Fruit fly (Drosophila melanogaster) Kc167 (cell line): ENCODE data around the gene CG45002.

ENCODE experiments used
- Myc ChIP-seq: fragments of >200 bp; optimal IDR thresholded peaks from 2 replicates; lab custom pipeline; 2017; ENCODE audit warnings: missing external identifiers
- Sin3A ChIP-seq: fragments of >200 bp; optimal IDR thresholded peaks from 2 replicates; lab custom pipeline; 2018; ENCODE audit warnings: missing external identifiers
- h ChIP-seq: fragments of >200 bp; optimal IDR thresholded peaks from 3 replicates; lab custom pipeline; 2018; ENCODE audit warnings: missing external identifiers
- insv ChIP-seq: fragments of >200 bp; optimal IDR thresholded peaks from 3 replicates; lab custom pipeline; 2018; ENCODE audit warnings: missing external identifiers
- psq ChIP-seq: fragments of >200 bp; optimal IDR thresholded peaks from 2 replicates; lab custom pipeline; 2017; ENCODE audit warnings: missing external identifiers
- ttk ChIP-seq: sonication (Bioruptor generic); optimal IDR thresholded peaks from 2 replicates; lab custom pipeline; 2017; ENCODE audit warnings: missing external identifiers

Gene CG45002

dm6 chrX:16940426-16941058 is 126.0 kb downstream of the CG45002 start, which contains the start of gene wus:
Gene wus, minus strand, starts transcription at chrX:16940873.
- TF ChIP-seq Myc (lab: Kevin White, UChicago) (no peak), psq (no peak), insv (lab: Kevin White, UChicago) (no peak), ttk (lab: Kevin White, UChicago) (no peak), Sin3A (lab: Kevin White, UChicago) (no peak), h (lab: Kevin White, UChicago) (no peak)

- no peak for TF ChIP-seq Sin3A (lab: Kevin White, UChicago)
- no peak for TF ChIP-seq Myc (lab: Kevin White, UChicago)
- no peak for TF ChIP-seq ttk (lab: Kevin White, UChicago)
- TF ChIP-seq psq = no peak
- no peak for TF ChIP-seq h (lab: Kevin White, UChicago)
- TF ChIP-seq insv (lab: Kevin White, UChicago) = no peak
Observed at dm6 chrX:16936689-16937088, 129.8 kb downstream of the CG45002 start.

- TF ChIP-seq h (lab: Kevin White, UChicago) (no peak), insv (lab: Kevin White, UChicago) (no peak), Myc (lab: Kevin White, UChicago) (no peak), Sin3A (lab: Kevin White, UChicago) (no peak), ttk (lab: Kevin White, UChicago) (no peak), psq (no peak)
Observed at dm6 chrX:16934430-16934829, 132.1 kb downstream of the CG45002 start.

- TF ChIP-seq psq (no peak), Myc (lab: Kevin White, UChicago) (no peak), h (lab: Kevin White, UChicago) (no peak), ttk (lab: Kevin White, UChicago) (no peak), Sin3A (lab: Kevin White, UChicago) (no peak), insv (lab: Kevin White, UChicago) (no peak)
Observed at dm6 chrX:16932820-16933386, 133.6 kb downstream of the CG45002 start.

dm6 chrX:16931994-16932819 is 134.3 kb downstream of the CG45002 start:
- TF ChIP-seq psq = no peak
- TF ChIP-seq ttk (lab: Kevin White, UChicago) = no peak
- no peak for TF ChIP-seq h (lab: Kevin White, UChicago)
- no peak for TF ChIP-seq Sin3A (lab: Kevin White, UChicago)
- TF ChIP-seq Myc (lab: Kevin White, UChicago) = no peak
- TF ChIP-seq insv (lab: Kevin White, UChicago) = no peak

- TF ChIP-seq ttk (lab: Kevin White, UChicago) (no peak), psq (no peak), Myc (lab: Kevin White, UChicago) (no peak), Sin3A (lab: Kevin White, UChicago) (no peak), insv (lab: Kevin White, UChicago) (no peak), h (lab: Kevin White, UChicago) (no peak)
Observed at dm6 chrX:16930465-16931286, 135.9 kb downstream of the CG45002 start.

dm6 chrX:16926726-16927125 is 139.8 kb downstream of the CG45002 start:
- TF ChIP-seq Sin3A (lab: Kevin White, UChicago) (no peak), h (lab: Kevin White, UChicago) (no peak), insv (lab: Kevin White, UChicago) (no peak), psq (no peak), Myc (lab: Kevin White, UChicago) (no peak), ttk (lab: Kevin White, UChicago) (no peak)

- TF ChIP-seq h (lab: Kevin White, UChicago) = no peak
- TF ChIP-seq psq = no peak
- no peak for TF ChIP-seq Sin3A (lab: Kevin White, UChicago)
- no peak for TF ChIP-seq Myc (lab: Kevin White, UChicago)
- TF ChIP-seq insv (lab: Kevin White, UChicago) = no peak
- TF ChIP-seq ttk (lab: Kevin White, UChicago) = no peak
Observed at dm6 chrX:16924069-16924721, 142.3 kb downstream of the CG45002 start.

dm6 chrX:16923503-16923902 is 143.0 kb downstream of the CG45002 start:
- TF ChIP-seq Myc (lab: Kevin White, UChicago) = no peak
- TF ChIP-seq insv (lab: Kevin White, UChicago) = no peak
- TF ChIP-seq ttk (lab: Kevin White, UChicago) = no peak
- TF ChIP-seq psq = no peak
- TF ChIP-seq h (lab: Kevin White, UChicago) = no peak
- no peak for TF ChIP-seq Sin3A (lab: Kevin White, UChicago)

- TF ChIP-seq Sin3A (lab: Kevin White, UChicago) (no peak), insv (lab: Kevin White, UChicago) (no peak), ttk (lab: Kevin White, UChicago) (no peak)
Observed at dm6 chrX:16922626-16923025, 143.9 kb downstream of the CG45002 start.
